Worm (Caenorhabditis elegans) whole organism, late embryonic: ENCODE data around the gene Y116A8C.33.

Experiments used
- ceh-22 ChIP-seq: sonication (generic microtip); optimal IDR thresholded peaks from 2 replicates; lab custom pipeline; 2017; ENCODE audit warnings: missing biosample characterization, missing genetic modification characterization
- ceh-30 ChIP-seq: fragments of 150-350 bp; optimal IDR thresholded peaks from 2 replicates; lab custom pipeline; 2014; ENCODE audit warnings: missing biosample characterization, missing genetic modification characterization
- ceh-6 ChIP-seq: fragments of 200-800 bp; sonication (Bioruptor generic); optimal IDR thresholded peaks from 2 replicates; lab custom pipeline; 2018; ENCODE audit warnings: mild to moderate bottlenecking, missing genetic modification characterization, missing compliant biosample characterization
- ets-4 ChIP-seq: sonication (generic microtip); optimal IDR thresholded peaks from 2 replicates; lab custom pipeline; 2016; ENCODE audit warnings: missing genetic modification characterization, missing compliant biosample characterization
- pat-9 ChIP-seq: fragments of 200-800 bp; sonication (Bioruptor generic); optimal IDR thresholded peaks from 2 replicates; lab custom pipeline; 2018; ENCODE audit warnings: mild to moderate bottlenecking, missing genetic modification characterization, moderate library complexity, missing compliant biosample characterization
- pax-1 ChIP-seq: fragments of 150-350 bp; optimal IDR thresholded peaks from 2 replicates; lab custom pipeline; 2014; ENCODE audit warnings: missing biosample characterization, missing genetic modification characterization
- pqm-1 ChIP-seq: sonication (generic microtip); optimal IDR thresholded peaks from 2 replicates; lab custom pipeline; 2016; ENCODE audit warnings: missing genetic modification characterization, missing compliant biosample characterization
- ref-2 ChIP-seq: sonication (generic microtip); optimal IDR thresholded peaks from 2 replicates; lab custom pipeline; 2016; ENCODE audit warnings: missing genetic modification characterization, missing compliant biosample characterization
- sox-4 ChIP-seq: sonication (generic microtip); optimal IDR thresholded peaks from 2 replicates; lab custom pipeline; 2017; ENCODE audit warnings: mild to moderate bottlenecking, missing genetic modification characterization, inconsistent platforms, missing compliant biosample characterization

ce11 chrIV:17118987-17119732, 7.2 kb downstream of the Y116A8C.33 start, which contains the start of gene itsn-1:
- TF ChIP-seq ceh-30 (no peak), ceh-22 (tag; lab: Kevin White, UChicago) (no peak), ref-2 (tag; lab: Kevin White, UChicago) (no peak), ceh-6 (no peak), ets-4 (no peak), pqm-1 (no peak), sox-4 (no peak), pax-1 (tag; lab: Kevin White, UChicago) (no peak), pat-9 (no peak)
